Fruit fly (Drosophila melanogaster) whole organism, embryonic: ENCODE data around the gene CG44838.

Experiments used
- ATbp ChIP-seq: fragments of 200-800 bp; sonication (Bioruptor generic); optimal IDR thresholded peaks from 2 replicates; lab custom pipeline; 2017; ENCODE audit warnings: missing biosample characterization, mild to moderate bottlenecking, missing genetic modification characterization, missing genetic modification reagents
- Ada2b ChIP-seq: fragments of 200-800 bp; sonication (Bioruptor generic); IDR thresholded peaks from 2 replicates; pipeline ENCODE4 v1.3.6; 2022; ENCODE audit warnings: missing biosample characterization, missing genetic modification characterization
- CG10209 ChIP-seq: fragments of 200-800 bp; sonication (Bioruptor generic); optimal IDR thresholded peaks from 3 replicates; lab custom pipeline; 2017; ENCODE audit warnings: missing biosample characterization, mild to moderate bottlenecking, missing genetic modification characterization, missing genetic modification reagents
- CG10267 ChIP-seq: fragments of 200-800 bp; sonication (Bioruptor generic); optimal IDR thresholded peaks from 2 replicates; lab custom pipeline; 2018; ENCODE audit warnings: missing biosample characterization, mild to moderate bottlenecking, missing genetic modification characterization, moderate library complexity
- CG10979 ChIP-seq: fragments of 200-800 bp; sonication (Bioruptor generic); optimal IDR thresholded peaks from 2 replicates; lab custom pipeline; 2018; ENCODE audit warnings: missing biosample characterization, mild to moderate bottlenecking, missing genetic modification characterization, moderate library complexity
- CG11695 ChIP-seq: fragments of 200-800 bp; sonication (Bioruptor generic); IDR thresholded peaks from 3 replicates; pipeline ENCODE4 v1.3.6; 2022; ENCODE audit warnings: missing biosample characterization, missing genetic modification characterization
- CG12155 ChIP-seq: fragments of 200-800 bp; sonication (Bioruptor generic); optimal IDR thresholded peaks from 3 replicates; lab custom pipeline; 2016; ENCODE audit warnings: missing biosample characterization, missing genetic modification characterization
- CG1529 ChIP-seq: fragments of 200-800 bp; sonication (Bioruptor generic); optimal IDR thresholded peaks from 3 replicates; lab custom pipeline; 2018; ENCODE audit warnings: missing biosample characterization, missing genetic modification characterization
- CG17568 ChIP-seq: fragments of 200-800 bp; sonication (Bioruptor generic); optimal IDR thresholded peaks from 2 replicates; lab custom pipeline; 2018; ENCODE audit warnings: missing biosample characterization, mild to moderate bottlenecking, missing genetic modification characterization, moderate library complexity
- CG17829 ChIP-seq: fragments of 200-800 bp; optimal IDR thresholded peaks from 2 replicates; lab custom pipeline; 2019; ENCODE audit warnings: missing biosample characterization, mild to moderate bottlenecking, missing genetic modification characterization, moderate library complexity
- CG2116 ChIP-seq: fragments of 200-800 bp; sonication (Bioruptor generic); optimal IDR thresholded peaks from 3 replicates; lab custom pipeline; 2018; ENCODE audit warnings: missing biosample characterization, mild to moderate bottlenecking, missing genetic modification characterization
- CG31441 ChIP-seq: fragments of 200-800 bp; sonication (Bioruptor generic); IDR thresholded peaks from 2 replicates; pipeline ENCODE4 v1.3.6; 2022; ENCODE audit warnings: missing biosample characterization, missing genetic modification characterization
- CG5953 ChIP-seq: fragments of 200-800 bp; sonication (Bioruptor generic); IDR thresholded peaks from 2 replicates; pipeline ENCODE4 v1.3.6; 2022; ENCODE audit warnings: missing biosample characterization, missing genetic modification characterization
- CG6175 ChIP-seq: fragments of 200-800 bp; sonication (Bioruptor generic); IDR thresholded peaks from 3 replicates; pipeline ENCODE4 v1.3.6; 2022; ENCODE audit warnings: missing biosample characterization, missing genetic modification characterization
- CG6254 ChIP-seq: fragments of 200-800 bp; sonication (Bioruptor generic); optimal IDR thresholded peaks from 3 replicates; lab custom pipeline; 2017; ENCODE audit warnings: mild to moderate bottlenecking, missing biosample characterization, missing genetic modification reagents, missing genetic modification characterization
- CG6683 ChIP-seq: fragments of 200-800 bp; sonication (Bioruptor generic); optimal IDR thresholded peaks from 2 replicates; lab custom pipeline; 2017; ENCODE audit warnings: missing biosample characterization, mild to moderate bottlenecking, missing genetic modification characterization, missing genetic modification reagents
- CG7556 ChIP-seq: fragments of 200-800 bp; sonication (Bioruptor generic); optimal IDR thresholded peaks from 2 replicates; lab custom pipeline; 2017; ENCODE audit warnings: missing biosample characterization, mild to moderate bottlenecking, missing genetic modification characterization
- CG9437 ChIP-seq: fragments of 200-800 bp; sonication (Bioruptor generic); optimal IDR thresholded peaks from 2 replicates; lab custom pipeline; 2018; ENCODE audit warnings: missing biosample characterization, mild to moderate bottlenecking, missing genetic modification characterization
- Deaf1 ChIP-seq: fragments of 200-800 bp; optimal IDR thresholded peaks from 3 replicates; lab custom pipeline; 2019; ENCODE audit warnings: missing biosample characterization, mild to moderate bottlenecking, missing genetic modification characterization, moderate library complexity
- H2.0 ChIP-seq: fragments of 200-800 bp; sonication (Bioruptor generic); IDR thresholded peaks from 2 replicates; pipeline ENCODE4 v1.3.6; 2022; ENCODE audit warnings: missing biosample characterization, missing genetic modification characterization
- HLH54F ChIP-seq: fragments of 200-800 bp; sonication (Bioruptor generic); optimal IDR thresholded peaks from 3 replicates; lab custom pipeline; 2016; ENCODE audit warnings: missing biosample characterization, missing genetic modification characterization
- HLHmδ ChIP-seq: fragments of 200-800 bp; sonication (Bioruptor generic); optimal IDR thresholded peaks from 2 replicates; lab custom pipeline; 2018; ENCODE audit warnings: missing biosample characterization, mild to moderate bottlenecking, missing genetic modification characterization, moderate library complexity
- Hr51 ChIP-seq, 2 experiments: fragments of 200-800 bp; sonication (Bioruptor generic); optimal IDR thresholded peaks; 2 replicates in 1 of 2; 3 replicates in 1 of 2; lab custom pipeline; 2016 to 2018; ENCODE audit warnings: missing biosample characterization in 2 of 2, missing genetic modification characterization in 2 of 2, mild to moderate bottlenecking in 1 of 2, moderate library complexity in 1 of 2
- Max ChIP-seq: fragments of 200-800 bp; sonication (Bioruptor generic); optimal IDR thresholded peaks from 2 replicates; lab custom pipeline; 2016; ENCODE audit warnings: missing biosample characterization, mild to moderate bottlenecking, missing genetic modification characterization
- Med ChIP-seq: fragments of 200-800 bp; sonication (Bioruptor generic); peaks from one replicate; lab custom pipeline; 2016; ENCODE audit warnings: missing biosample characterization, missing genetic modification characterization, mild to moderate bottlenecking, inconsistent platforms, moderate library complexity
- NfI ChIP-seq: fragments of 200-800 bp; sonication (Bioruptor generic); optimal IDR thresholded peaks from 3 replicates; lab custom pipeline; 2018; ENCODE audit warnings: missing biosample characterization, mild to moderate bottlenecking, missing genetic modification characterization, moderate library complexity
- PHDP ChIP-seq: fragments of 200-800 bp; sonication (Bioruptor generic); optimal IDR thresholded peaks from 3 replicates; lab custom pipeline; 2018; ENCODE audit warnings: missing biosample characterization, mild to moderate bottlenecking, missing genetic modification characterization, moderate library complexity
- Sox100B ChIP-seq: fragments of 200-800 bp; sonication (Bioruptor generic); optimal IDR thresholded peaks from 3 replicates; lab custom pipeline; 2018; ENCODE audit warnings: missing biosample characterization, mild to moderate bottlenecking, missing genetic modification characterization
- Sox102F ChIP-seq: fragments of 200-800 bp; sonication (Bioruptor generic); optimal IDR thresholded peaks from 2 replicates; lab custom pipeline; 2018; ENCODE audit warnings: missing biosample characterization, mild to moderate bottlenecking, missing genetic modification characterization, moderate library complexity
- Xbp1 ChIP-seq: fragments of 200-800 bp; sonication (Bioruptor generic); optimal IDR thresholded peaks from 3 replicates; lab custom pipeline; 2016; ENCODE audit warnings: missing biosample characterization, mild to moderate bottlenecking, missing genetic modification characterization
- Xrp1 ChIP-seq: fragments of 200-800 bp; sonication (Bioruptor generic); IDR thresholded peaks from 2 replicates; pipeline ENCODE4 v1.3.6; 2022; ENCODE audit warnings: missing biosample characterization, missing genetic modification characterization
- bsh ChIP-seq, 2 experiments: fragments of 200-800 bp; sonication (Bioruptor generic); optimal IDR thresholded peaks; 2 replicates each; lab custom pipeline; 2017 to 2018; ENCODE audit warnings: mild to moderate bottlenecking in 2 of 2, missing biosample characterization in 2 of 2, missing genetic modification characterization in 2 of 2, moderate library complexity in 1 of 2
- cad ChIP-seq: fragments of >200 bp; optimal IDR thresholded peaks from 2 replicates; lab custom pipeline; 2017; ENCODE audit warnings: missing biosample characterization, missing genetic modification characterization
- dmrt99B ChIP-seq: fragments of 200-800 bp; sonication (Bioruptor generic); optimal IDR thresholded peaks from 2 replicates; lab custom pipeline; 2018; ENCODE audit warnings: missing biosample characterization, mild to moderate bottlenecking, missing genetic modification characterization, moderate library complexity
- gem ChIP-seq: fragments of 200-800 bp; sonication (Bioruptor generic); optimal IDR thresholded peaks from 2 replicates; lab custom pipeline; 2019; ENCODE audit warnings: missing biosample characterization, mild to moderate bottlenecking, missing genetic modification characterization, moderate library complexity
- gsb-n ChIP-seq: fragments of 200-800 bp; sonication (Bioruptor generic); optimal IDR thresholded peaks from 3 replicates; lab custom pipeline; 2018; ENCODE audit warnings: missing biosample characterization, mild to moderate bottlenecking, missing genetic modification characterization
- ind ChIP-seq: fragments of 200-800 bp; sonication (Bioruptor generic); optimal IDR thresholded peaks from 3 replicates; lab custom pipeline; 2016; ENCODE audit warnings: missing biosample characterization, missing genetic modification characterization
- nerfin-1 ChIP-seq: fragments of 200-800 bp; sonication (Bioruptor generic); optimal IDR thresholded peaks from 3 replicates; lab custom pipeline; 2019; ENCODE audit warnings: missing biosample characterization, mild to moderate bottlenecking, missing genetic modification characterization, moderate library complexity
- nom ChIP-seq: fragments of 200-800 bp; sonication (Bioruptor generic); optimal IDR thresholded peaks from 2 replicates; lab custom pipeline; 2017; ENCODE audit warnings: missing biosample characterization, missing genetic modification characterization, mild to moderate bottlenecking, moderate library complexity, missing genetic modification reagents
- odd ChIP-seq: fragments of 200-800 bp; sonication (Bioruptor generic); optimal IDR thresholded peaks from 2 replicates; lab custom pipeline; 2017; ENCODE audit warnings: missing biosample characterization, mild to moderate bottlenecking, missing genetic modification characterization
- phol ChIP-seq: fragments of 200-800 bp; sonication (Bioruptor generic); optimal IDR thresholded peaks from 3 replicates; lab custom pipeline; 2018; ENCODE audit warnings: missing biosample characterization, mild to moderate bottlenecking, missing genetic modification characterization, moderate library complexity
- ranshi ChIP-seq: fragments of 200-800 bp; sonication (Bioruptor generic); IDR thresholded peaks from 2 replicates; pipeline ENCODE4 v1.3.6; 2022; ENCODE audit warnings: missing biosample characterization, missing genetic modification characterization
- scrt ChIP-seq: fragments of 200-800 bp; sonication (Bioruptor generic); optimal IDR thresholded peaks from 2 replicates; lab custom pipeline; 2018; ENCODE audit warnings: missing biosample characterization, mild to moderate bottlenecking, missing genetic modification characterization, moderate library complexity
- slbo ChIP-seq: fragments of 200-800 bp; sonication (Bioruptor generic); IDR thresholded peaks from 2 replicates; pipeline ENCODE4 v1.3.6; 2022; ENCODE audit warnings: missing biosample characterization, missing genetic modification characterization
- sna ChIP-seq: fragments of 200-800 bp; sonication (Bioruptor generic); IDR thresholded peaks from 2 replicates; pipeline ENCODE4 v1.3.6; 2022; ENCODE audit warnings: missing biosample characterization, missing genetic modification characterization; ENCODE audit not compliant: partially characterized antibody
- stc ChIP-seq: fragments of 200-800 bp; sonication (Bioruptor generic); IDR thresholded peaks from 2 replicates; pipeline ENCODE4 v1.3.6; 2022; ENCODE audit warnings: missing biosample characterization, missing genetic modification characterization
- stwl ChIP-seq: fragments of 200-800 bp; sonication (Bioruptor generic); optimal IDR thresholded peaks from 3 replicates; lab custom pipeline; 2018; ENCODE audit warnings: missing biosample characterization, mild to moderate bottlenecking, missing genetic modification characterization, moderate library complexity
- tup ChIP-seq: fragments of 200-800 bp; sonication (Bioruptor generic); optimal IDR thresholded peaks from 2 replicates; lab custom pipeline; 2016; ENCODE audit warnings: missing biosample characterization, mild to moderate bottlenecking, missing genetic modification characterization, moderate library complexity
- vvl ChIP-seq: fragments of 200-800 bp; sonication (Bioruptor generic); IDR thresholded peaks from 2 replicates; pipeline ENCODE4 v1.3.6; 2022; ENCODE audit warnings: missing biosample characterization, missing genetic modification characterization

The CG44838 gene

dm6 chr3L:9424528-9424911, 36.3 kb upstream of the CG44838 start (continued):
- TF ChIP-seq CG10979 (tag; lab: Kevin White, UChicago) (peak; percentile 21), CG6175 (GFP tag; lab: Robert Waterston, UW) (no peak), odd (GFP tag; lab: Kevin White, UChicago) (peak; percentile 42), Xbp1 (peak; percentile 16), gem (tag; lab: Kevin White, UChicago) (peak; percentile 65), Hr51 (GFP tag; optimal IDR thresholded peaks at IDR 0.05; lab: Kevin White, UChicago) (peak in 1 of 2 experiments; percentile 71), ind (GFP tag; lab: Kevin White, UChicago) (peak; percentile 24), CG10209 (GFP tag; lab: Kevin White, UChicago) (peak; percentile 19), NfI (GFP tag; lab: Kevin White, UChicago) (peak; percentile 10), slbo (GFP tag; lab: Robert Waterston, UW) (peak; percentile 31; the same call in 1 of the 2 replicates), CG5953 (no peak), ranshi (GFP tag; lab: Robert Waterston, UW) (0 out of 2 replicates have a peak, but pooled peaks have one; percentile 7), stwl (tag; lab: Kevin White, UChicago) (peak; percentile 39), scrt (peak; percentile 23), CG11695 (GFP tag; lab: Robert Waterston, UW) (peak; percentile 56; the same call in 2 of the 3 replicates), CG1529 (GFP tag; lab: Kevin White, UChicago) (no peak), CG10267 (tag; lab: Kevin White, UChicago) (peak; percentile 41), CG6254 (GFP tag; lab: Kevin White, UChicago) (peak; percentile 1), H2.0 (GFP tag; lab: Robert Waterston, UW) (no peak), nerfin-1 (tag; lab: Kevin White, UChicago) (peak; percentile 27), bsh (GFP tag; optimal IDR thresholded peaks at IDR 0.05; lab: Kevin White, UChicago) (peak in 1 of 2 experiments; percentile 61), ATbp (no peak), gsb-n (peak; percentile 45), Ada2b (GFP tag; lab: Robert Waterston, UW) (peak; percentile 20; the same call in 1 of the 2 replicates), CG7556 (GFP tag; lab: Kevin White, UChicago) (peak; percentile 27), phol (tag; lab: Kevin White, UChicago) (peak; percentile 32), dmrt99B (tag; lab: Kevin White, UChicago) (peak; percentile 23), CG2116 (GFP tag; lab: Kevin White, UChicago) (peak; percentile 43), PHDP (tag; lab: Kevin White, UChicago) (peak; percentile 79), CG6683 (GFP tag; lab: Kevin White, UChicago) (peak; percentile 33), tup (GFP tag; lab: Kevin White, UChicago) (no peak), CG17829 (tag; lab: Kevin White, UChicago) (peak; percentile 50), vvl (GFP tag; lab: Robert Waterston, UW) (peak; percentile 91), CG12155 (GFP tag; lab: Kevin White, UChicago) (peak; percentile 12), sna (GFP tag; lab: Robert Waterston, UW) (no peak), Sox100B (GFP tag; lab: Kevin White, UChicago) (peak; percentile 21), HLHmδ (no peak), CG9437 (peak; percentile 38), CG17568 (GFP tag; lab: Kevin White, UChicago) (peak; percentile 42), Xrp1 (0 out of 2 replicates have a peak, but pooled peaks have one; percentile 21), Sox102F (GFP tag; lab: Kevin White, UChicago) (peak; percentile 26), nom (GFP tag; lab: Kevin White, UChicago) (peak; percentile 6), HLH54F (GFP tag; lab: Kevin White, UChicago) (no peak), stc (GFP tag; lab: Robert Waterston, UW) (0 out of 2 replicates have a peak, but pooled peaks have one; percentile 11), Med (GFP tag; lab: Kevin White, UChicago) (peak; percentile 62), Max (GFP tag; lab: Kevin White, UChicago) (peak; percentile 4), CG31441 (GFP tag; lab: Robert Waterston, UW) (peak; percentile 54), cad (GFP tag; lab: Kevin White, UChicago) (no peak), Deaf1 (tag; lab: Kevin White, UChicago) (peak; percentile 14)
